Worm (Caenorhabditis elegans): ENCODE results near the gene aagr-2.

Gene aagr-2

DNA sequence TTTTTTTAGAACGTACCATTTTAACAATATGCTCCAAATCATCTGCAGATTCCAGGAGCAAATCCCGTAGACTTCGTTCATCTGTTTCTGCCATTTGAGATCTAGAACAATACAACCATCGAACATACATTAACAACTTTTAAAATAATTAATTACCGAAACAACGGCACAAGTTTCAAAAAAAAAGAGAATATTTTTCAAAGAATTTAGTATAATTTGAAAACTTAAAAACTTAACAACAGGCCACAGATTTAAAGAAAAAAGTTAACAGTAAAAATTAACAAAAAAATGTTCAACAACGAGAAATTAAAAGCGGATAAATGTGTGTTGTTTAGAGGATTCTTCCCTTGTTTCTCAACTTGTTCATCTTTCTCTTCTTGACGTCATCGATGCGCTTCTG lies 18.8 kb upstream of the aagr-2 start, which contains the start of gene mdt-4:
TSS of gene mdt-4 (minus strand) at position 101 of the 400 bp plus-strand sequence.
- TF ChIP-seq eor-1 (tag; optimal IDR thresholded peaks at IDR 0.05) (no peak), sea-2 (GFP tag; optimal IDR thresholded peaks at IDR 0.05) (no peak), nhr-43 (tag; optimal IDR thresholded peaks at IDR 0.05; ENCODE audit: poor library complexity, severe bottlenecking) (no peak), mml-1 (tag; optimal IDR thresholded peaks at IDR 0.05) (no peak), ZK546.5 (tag; optimal IDR thresholded peaks at IDR 0.05) (no peak), aly-2 (tag; optimal IDR thresholded peaks at IDR 0.05) (no peak), nhr-11 (tag; optimal IDR thresholded peaks at IDR 0.05) (no peak), elt-1 (tag; optimal IDR thresholded peaks at IDR 0.05) (no peak)

DNA sequence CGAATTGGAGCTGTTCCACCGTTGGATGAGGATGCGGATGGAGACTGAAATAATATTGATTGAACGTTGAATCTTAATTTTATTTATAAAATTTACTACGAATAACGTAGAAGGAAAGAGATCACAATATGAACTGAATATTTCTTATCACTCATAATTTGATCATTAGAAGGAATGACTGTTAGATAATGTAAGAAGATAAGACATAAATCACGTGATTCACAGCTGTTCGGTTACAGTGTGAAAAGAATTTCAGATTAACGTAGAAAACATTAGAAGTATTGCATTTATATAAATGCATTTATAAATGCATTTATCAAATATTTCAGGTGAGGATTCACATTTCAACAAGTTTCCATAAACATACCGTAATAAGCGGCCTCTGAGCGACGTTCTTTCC lies 17.8 kb upstream of the aagr-2 start:
- no peak for TF ChIP-seq nhr-76 (tag; optimal IDR thresholded peaks at IDR 0.05)
- TF ChIP-seq unc-39 (tag; optimal IDR thresholded peaks at IDR 0.05): no peak
- TF ChIP-seq unc-62 (GFP tag; optimal IDR thresholded peaks at IDR 0.05): no peak
- no peak for TF ChIP-seq elt-3 (tag; optimal IDR thresholded peaks at IDR 0.05)
- TF ChIP-seq tbx-2 (tag; optimal IDR thresholded peaks at IDR 0.05): no peak
- TF ChIP-seq lin-15B (tag; optimal IDR thresholded peaks at IDR 0.05): no peak
- no peak for TF ChIP-seq ZK546.5 (tag; optimal IDR thresholded peaks at IDR 0.05)
- TF ChIP-seq nhr-23 (tag; optimal IDR thresholded peaks at IDR 0.05): no peak
- TF ChIP-seq fos-1 (tag; optimal IDR thresholded peaks at IDR 0.05): no peak
- TF ChIP-seq pqm-1 (tag; optimal IDR thresholded peaks at IDR 0.05): peak; percentile 80
- peak; percentile 96 for TF ChIP-seq elt-2 (tag; optimal IDR thresholded peaks at IDR 0.05)
- no peak for TF ChIP-seq nhr-67 (tag; optimal IDR thresholded peaks at IDR 0.05)
- TF ChIP-seq eor-1 (tag; optimal IDR thresholded peaks at IDR 0.05): no peak
- TF ChIP-seq fkh-10 (GFP tag; optimal IDR thresholded peaks at IDR 0.05): no peak
- no peak for TF ChIP-seq elt-1 (tag; optimal IDR thresholded peaks at IDR 0.05)
- no peak for TF ChIP-seq ceh-9 (tag; optimal IDR thresholded peaks at IDR 0.05)
- peak; percentile 24 for TF ChIP-seq pha-4 (tag; optimal IDR thresholded peaks at IDR 0.05)
- TF ChIP-seq nhr-11 (tag; optimal IDR thresholded peaks at IDR 0.05): no peak
- no peak for TF ChIP-seq aly-2 (tag; optimal IDR thresholded peaks at IDR 0.05)
- TF ChIP-seq ceh-82 (tag; optimal IDR thresholded peaks at IDR 0.05): no peak
- no peak for TF ChIP-seq jun-1 (tag; optimal IDR thresholded peaks at IDR 0.05)

DNA sequence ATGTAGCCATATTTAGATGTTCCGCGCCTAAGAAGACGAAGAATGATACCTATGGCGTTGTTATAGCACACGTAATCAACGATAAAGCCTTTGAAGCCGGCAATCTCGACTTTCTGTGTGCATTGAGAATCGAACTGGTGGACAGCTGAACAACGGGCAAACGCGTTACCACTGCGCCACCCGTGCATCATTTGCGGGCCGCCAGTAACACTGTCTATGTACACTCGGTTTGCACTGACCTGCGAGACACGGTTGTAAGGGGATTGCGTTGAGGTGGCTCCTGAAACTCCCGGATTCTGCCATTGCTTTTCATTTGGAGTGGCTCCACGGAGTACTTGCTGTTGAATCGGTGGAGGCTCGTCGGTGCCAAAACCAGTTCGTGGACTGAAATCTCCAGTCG lies 17.3 kb upstream of the aagr-2 start:
- TF ChIP-seq elt-2 (tag; optimal IDR thresholded peaks at IDR 0.05) (no peak), pha-4 (tag; optimal IDR thresholded peaks at IDR 0.05) (peak; percentile 48), ceh-9 (tag; optimal IDR thresholded peaks at IDR 0.05) (no peak), fkh-2 (tag; optimal IDR thresholded peaks at IDR 0.05) (no peak), sea-2 (GFP tag; optimal IDR thresholded peaks at IDR 0.05) (no peak), ZK546.5 (tag; optimal IDR thresholded peaks at IDR 0.05) (no peak), R02D3.7 (tag; optimal IDR thresholded peaks at IDR 0.05) (no peak), ama-1 (optimal IDR thresholded peaks at IDR 0.05) (peak; percentile 94), lsy-12 (tag; optimal IDR thresholded peaks at IDR 0.05) (peak; percentile 63), nhr-23 (tag; optimal IDR thresholded peaks at IDR 0.05) (no peak), eor-1 (tag; optimal IDR thresholded peaks at IDR 0.05) (no peak), elt-1 (tag; optimal IDR thresholded peaks at IDR 0.05) (no peak), nhr-25 (tag; optimal IDR thresholded peaks at IDR 0.05) (peak; percentile 47), nhr-12 (tag; optimal IDR thresholded peaks at IDR 0.05) (no peak), mml-1 (tag; optimal IDR thresholded peaks at IDR 0.05) (no peak), snpc-4 (tag; optimal IDR thresholded peaks at IDR 0.05) (no peak), unc-39 (tag; optimal IDR thresholded peaks at IDR 0.05) (no peak), egl-5 (tag; optimal IDR thresholded peaks at IDR 0.05) (no peak), elt-3 (tag; optimal IDR thresholded peaks at IDR 0.05) (no peak), hmg-11 (tag; optimal IDR thresholded peaks at IDR 0.05) (no peak), nfya-1 (tag; optimal IDR thresholded peaks at IDR 0.05; ENCODE audit: insufficient read depth) (peak; percentile 52), nhr-237 (tag; optimal IDR thresholded peaks at IDR 0.05) (no peak), mdl-1 (tag; optimal IDR thresholded peaks at IDR 0.05) (no peak), ceh-82 (tag; optimal IDR thresholded peaks at IDR 0.05) (no peak), nhr-43 (tag; optimal IDR thresholded peaks at IDR 0.05; ENCODE audit: poor library complexity, severe bottlenecking) (peak; percentile 54), ceh-16 (tag; optimal IDR thresholded peaks at IDR 0.05) (no peak), ztf-4 (tag; optimal IDR thresholded peaks at IDR 0.05) (no peak), lin-39 (tag; optimal IDR thresholded peaks at IDR 0.05) (no peak), tbx-2 (tag; optimal IDR thresholded peaks at IDR 0.05) (peak; percentile 10), nhr-11 (tag; optimal IDR thresholded peaks at IDR 0.05) (no peak), ztf-11 (tag; optimal IDR thresholded peaks at IDR 0.05) (no peak), jun-1 (tag; optimal IDR thresholded peaks at IDR 0.05) (peak; percentile 20), daf-12 (tag; optimal IDR thresholded peaks at IDR 0.05) (no peak), pqm-1 (tag; optimal IDR thresholded peaks at IDR 0.05) (no peak), fos-1 (tag; optimal IDR thresholded peaks at IDR 0.05) (no peak), nhr-77 (tag; optimal IDR thresholded peaks at IDR 0.05) (no peak), fkh-10 (GFP tag; optimal IDR thresholded peaks at IDR 0.05) (no peak), aly-2 (tag; optimal IDR thresholded peaks at IDR 0.05) (peak; percentile 20), nhr-67 (tag; optimal IDR thresholded peaks at IDR 0.05) (no peak), nhr-28 (tag; optimal IDR thresholded peaks at IDR 0.05) (no peak), ceh-28 (tag; optimal IDR thresholded peaks at IDR 0.05) (no peak), nhr-76 (tag; optimal IDR thresholded peaks at IDR 0.05) (no peak)
